Worm (Caenorhabditis elegans) whole organism, young adult: Measurements from ENCODE around the gene F39G3.2.

Experiments
- B0019.2 ChIP-seq: fragments of 200-800 bp; sonication (Bioruptor generic); conservative IDR thresholded peaks from 2 replicates; pipeline ENCODE4 v1.3.6; 2022; ENCODE audit warnings: missing genetic modification reagents, missing genetic modification characterization, missing compliant biosample characterization
- C17E4.6 ChIP-seq: fragments of 200-800 bp; sonication (Bioruptor generic); IDR thresholded peaks from 2 replicates; pipeline ENCODE4 v1.3.6; 2022; ENCODE audit warnings: missing genetic modification reagents, missing genetic modification characterization, missing compliant biosample characterization
- F10E7.11 ChIP-seq: sonication (generic microtip); optimal IDR thresholded peaks from 2 replicates; lab custom pipeline; 2017; ENCODE audit warnings: mild to moderate bottlenecking, missing genetic modification characterization, moderate library complexity, missing compliant biosample characterization
- F23B12.7 ChIP-seq: sonication (generic microtip); optimal IDR thresholded peaks from 2 replicates; lab custom pipeline; 2017; ENCODE audit warnings: missing genetic modification characterization, mild to moderate bottlenecking, missing compliant biosample characterization, antibody characterized with exemption, moderate library complexity; ENCODE audit not compliant: insufficient read depth
- F37B4.10 ChIP-seq: fragments of 200-800 bp; sonication (Bioruptor generic); IDR thresholded peaks from 2 replicates; pipeline ENCODE4 v1.3.6; 2022; ENCODE audit warnings: missing genetic modification characterization, missing compliant biosample characterization
- F49E8.2 ChIP-seq: sonication (generic microtip); optimal IDR thresholded peaks from 3 replicates; lab custom pipeline; 2017; ENCODE audit warnings: missing genetic modification characterization, mild to moderate bottlenecking, missing compliant biosample characterization, antibody characterized with exemption, moderate library complexity; ENCODE audit not compliant: insufficient read depth
- F52B5.7 ChIP-seq: sonication (generic microtip); optimal IDR thresholded peaks from 2 replicates; lab custom pipeline; 2016; ENCODE audit warnings: mild to moderate bottlenecking, missing genetic modification characterization, missing compliant biosample characterization
- F55B11.4 ChIP-seq: sonication (generic microtip); optimal IDR thresholded peaks from 2 replicates; lab custom pipeline; 2016; ENCODE audit warnings: missing compliant biosample characterization, missing genetic modification characterization, borderline replicate concordance; ENCODE audit not compliant: insufficient read depth
- Y53F4B.3 ChIP-seq: fragments of 200-800 bp; sonication (Bioruptor generic); IDR thresholded peaks from 2 replicates; pipeline ENCODE4 v1.3.6; 2022; ENCODE audit warnings: missing genetic modification reagents, missing genetic modification characterization, missing compliant biosample characterization
- Y53G8AR.9 ChIP-seq: fragments of 200-800 bp; sonication (Bioruptor generic); conservative IDR thresholded peaks from 2 replicates; pipeline ENCODE4 v1.3.6; 2022; ENCODE audit warnings: missing genetic modification reagents, missing genetic modification characterization, missing compliant biosample characterization
- Y95B8A.8 ChIP-seq: fragments of 200-800 bp; sonication (Bioruptor generic); IDR thresholded peaks from 2 replicates; pipeline ENCODE4 v1.3.6; 2022; ENCODE audit warnings: missing genetic modification reagents, missing genetic modification characterization, missing compliant biosample characterization
- ZK185.1 ChIP-seq: sonication (generic microtip); optimal IDR thresholded peaks from 2 replicates; lab custom pipeline; 2016; ENCODE audit warnings: mild to moderate bottlenecking, missing genetic modification characterization, missing compliant biosample characterization; ENCODE audit not compliant: poor library complexity, severe bottlenecking
- ama-1 ChIP-seq, 3 experiments: fragments of 150-350 bp in 1 of 3; sonication (generic microtip) in 2 of 3; optimal IDR thresholded peaks; 2 replicates each; lab custom pipeline; 2014 to 2018; ENCODE audit warnings: missing biosample characterization in 2 of 3, missing genetic modification characterization in 2 of 3, missing genetic modification reagents in 2 of 3
- aptf-2 ChIP-seq: fragments of 200-800 bp; sonication (Bioruptor generic); conservative IDR thresholded peaks from 2 replicates; pipeline ENCODE4 v1.3.6; 2022; ENCODE audit warnings: missing genetic modification reagents, missing genetic modification characterization, missing compliant biosample characterization
- atf-7 ChIP-seq: sonication (generic microtip); optimal IDR thresholded peaks from 2 replicates; lab custom pipeline; 2017; ENCODE audit warnings: mild to moderate bottlenecking, missing genetic modification characterization, missing compliant biosample characterization
- attf-5 ChIP-seq: fragments of 200-800 bp; sonication (Bioruptor generic); optimal IDR thresholded peaks from 2 replicates; lab custom pipeline; 2018; ENCODE audit warnings: mild to moderate bottlenecking, missing genetic modification characterization, missing compliant biosample characterization
- bed-2 ChIP-seq: fragments of 200-800 bp; sonication (Bioruptor generic); IDR thresholded peaks from 2 replicates; pipeline ENCODE4 v1.3.6; 2022; ENCODE audit warnings: missing genetic modification reagents, missing genetic modification characterization, missing compliant biosample characterization
- cebp-1 ChIP-seq, 2 experiments: fragments of 200-800 bp in 1 of 2; sonication (Bioruptor generic) in 1 of 2; sonication (generic microtip) in 1 of 2; IDR thresholded peaks in 1 of 2; optimal IDR thresholded peaks in 1 of 2; 2 replicates each; pipeline versions ENCODE4 v1.3.6 to Lab custom; 2017 to 2022; ENCODE audit warnings: missing compliant biosample characterization in 2 of 2, missing genetic modification characterization in 2 of 2, mild to moderate bottlenecking in 1 of 2, missing genetic modification reagents in 1 of 2, moderate library complexity in 1 of 2
- cebp-2 ChIP-seq: fragments of 200-800 bp; sonication (Bioruptor generic); IDR thresholded peaks from 2 replicates; pipeline ENCODE4 v1.3.6; 2022; ENCODE audit warnings: missing genetic modification characterization, missing compliant biosample characterization
- ceh-100 ChIP-seq: fragments of 200-800 bp; sonication (Bioruptor generic); IDR thresholded peaks from 2 replicates; pipeline ENCODE4 v1.3.6; 2022; ENCODE audit warnings: missing genetic modification reagents, missing genetic modification characterization, missing compliant biosample characterization
- ceh-27 ChIP-seq: fragments of 200-800 bp; sonication (Bioruptor generic); optimal IDR thresholded peaks from 2 replicates; lab custom pipeline; 2018; ENCODE audit warnings: mild to moderate bottlenecking, missing genetic modification characterization, moderate library complexity, missing compliant biosample characterization
- chd-7 ChIP-seq: sonication (generic microtip); optimal IDR thresholded peaks from 2 replicates; lab custom pipeline; 2016; ENCODE audit warnings: mild to moderate bottlenecking, missing genetic modification characterization, moderate library complexity, missing compliant biosample characterization
- dpff-1 ChIP-seq: sonication (generic microtip); optimal IDR thresholded peaks from 2 replicates; lab custom pipeline; 2017; ENCODE audit warnings: mild to moderate bottlenecking, missing genetic modification characterization, missing compliant biosample characterization
- dpl-1 ChIP-seq: fragments of 150-350 bp; optimal IDR thresholded peaks from 2 replicates; lab custom pipeline; 2014; ENCODE audit warnings: missing biosample characterization, missing genetic modification reagents, missing genetic modification characterization
- egrh-3 ChIP-seq: fragments of 200-800 bp; sonication (Bioruptor generic); IDR thresholded peaks from 2 replicates; pipeline ENCODE4 v1.3.6; 2022; ENCODE audit warnings: missing genetic modification reagents, missing genetic modification characterization, missing compliant biosample characterization
- ets-4 ChIP-seq: fragments of 200-800 bp; sonication (Bioruptor generic); optimal IDR thresholded peaks from 2 replicates; lab custom pipeline; 2018; ENCODE audit warnings: mild to moderate bottlenecking, missing genetic modification characterization, missing compliant biosample characterization
- him-1 ChIP-seq: sonication (generic microtip); optimal IDR thresholded peaks from 2 replicates; lab custom pipeline; 2016; ENCODE audit warnings: missing genotype, missing genetic modification reagents, missing genetic modification characterization, missing compliant biosample characterization
- hmg-20 ChIP-seq: fragments of 200-800 bp; sonication (Bioruptor generic); IDR thresholded peaks from 2 replicates; pipeline ENCODE4 v1.3.6; 2022; ENCODE audit warnings: missing genetic modification reagents, missing genetic modification characterization, missing compliant biosample characterization
- lin-40 ChIP-seq: sonication (generic microtip); optimal IDR thresholded peaks from 2 replicates; lab custom pipeline; 2016; ENCODE audit warnings: missing genetic modification characterization, mild to moderate bottlenecking, missing compliant biosample characterization, missing genotype, missing genetic modification reagents
- madf-3 ChIP-seq: fragments of 200-800 bp; sonication (Bioruptor generic); IDR thresholded peaks from 2 replicates; pipeline ENCODE4 v1.3.6; 2022; ENCODE audit warnings: missing genetic modification reagents, missing genetic modification characterization, missing compliant biosample characterization
- mes-4 ChIP-seq: sonication (generic microtip); optimal IDR thresholded peaks from 2 replicates; lab custom pipeline; 2016; ENCODE audit warnings: missing genotype, missing genetic modification characterization, missing compliant biosample characterization
- mxl-1 ChIP-seq: sonication (generic microtip); optimal IDR thresholded peaks from 2 replicates; lab custom pipeline; 2016; ENCODE audit warnings: missing genetic modification characterization, missing compliant biosample characterization
- nfyb-1 ChIP-seq: fragments of 200-800 bp; sonication (Bioruptor generic); IDR thresholded peaks from 2 replicates; pipeline ENCODE4 v1.3.6; 2022; ENCODE audit warnings: missing genetic modification reagents, missing genetic modification characterization, missing compliant biosample characterization
- rcor-1 ChIP-seq: fragments of 200-800 bp; sonication (Bioruptor generic); IDR thresholded peaks from 2 replicates; pipeline ENCODE4 v1.3.6; 2022; ENCODE audit warnings: missing genetic modification reagents, missing genetic modification characterization, missing compliant biosample characterization
- repo-1 ChIP-seq: sonication (generic microtip); optimal IDR thresholded peaks from 2 replicates; lab custom pipeline; 2017; ENCODE audit warnings: mild to moderate bottlenecking, missing genetic modification characterization, missing compliant biosample characterization
- sdz-38 ChIP-seq: sonication (generic microtip); optimal IDR thresholded peaks from 2 replicates; lab custom pipeline; 2016; ENCODE audit warnings: missing genotype, missing genetic modification characterization, missing compliant biosample characterization
- snpc-1.1 ChIP-seq: sonication (generic microtip); optimal IDR thresholded peaks from 2 replicates; lab custom pipeline; 2017; ENCODE audit warnings: missing genetic modification characterization, mild to moderate bottlenecking, missing compliant biosample characterization, antibody characterized with exemption, moderate library complexity, missing genotype, missing genetic modification reagents; ENCODE audit not compliant: insufficient read depth
- snpc-4 ChIP-seq, 5 experiments: fragments of 150-350 bp in 1 of 5; sonication (generic microtip) in 4 of 5; optimal IDR thresholded peaks; 2 replicates each; lab custom pipeline; 2014 to 2018; ENCODE audit warnings: missing genetic modification characterization in 5 of 5, missing biosample characterization in 3 of 5, antibody characterized with exemption in 2 of 5, mild to moderate bottlenecking in 2 of 5, missing compliant biosample characterization in 2 of 5, missing genotype in 2 of 5, moderate library complexity in 2 of 5, missing genetic modification reagents in 1 of 5
- somi-1 ChIP-seq: fragments of 200-800 bp; sonication (Bioruptor generic); optimal IDR thresholded peaks from 2 replicates; lab custom pipeline; 2018; ENCODE audit warnings: mild to moderate bottlenecking, missing genetic modification characterization, missing compliant biosample characterization
- tbx-9 ChIP-seq: sonication (generic microtip); optimal IDR thresholded peaks from 2 replicates; lab custom pipeline; 2016; ENCODE audit warnings: borderline replicate concordance, missing genetic modification characterization, inconsistent platforms, missing compliant biosample characterization
- tlf-1 ChIP-seq: fragments of 200-800 bp; sonication (Bioruptor generic); optimal IDR thresholded peaks from 2 replicates; lab custom pipeline; 2018; ENCODE audit warnings: mild to moderate bottlenecking, missing genetic modification characterization, missing compliant biosample characterization
- unc-130 ChIP-seq: sonication (generic microtip); optimal IDR thresholded peaks from 2 replicates; lab custom pipeline; 2016; ENCODE audit warnings: missing genetic modification reagents, missing genetic modification characterization, missing compliant biosample characterization
- unc-62 ChIP-seq: fragments of 150-350 bp; optimal IDR thresholded peaks from 2 replicates; lab custom pipeline; 2014; ENCODE audit warnings: missing biosample characterization, missing genetic modification reagents, missing genetic modification characterization
- zfh-2 ChIP-seq: fragments of 200-800 bp; sonication (Bioruptor generic); conservative IDR thresholded peaks from 2 replicates; pipeline ENCODE4 v1.3.6; 2022; ENCODE audit warnings: missing genetic modification reagents, missing genetic modification characterization, missing compliant biosample characterization
- zim-3 ChIP-seq: sonication (generic microtip); optimal IDR thresholded peaks from 2 replicates; lab custom pipeline; 2017; ENCODE audit warnings: mild to moderate bottlenecking, missing genetic modification characterization, moderate library complexity, missing compliant biosample characterization
- ztf-28 ChIP-seq: fragments of 200-800 bp; sonication (Bioruptor generic); IDR thresholded peaks from 2 replicates; pipeline ENCODE4 v1.3.6; 2022; ENCODE audit warnings: missing genetic modification reagents, missing genetic modification characterization, missing compliant biosample characterization

F39G3.2 gene

ce11 chrV:4754123-4754522, 16.5 kb downstream of the F39G3.2 start, which contains the start of gene hil-4 (continued):
- TF ChIP-seq aptf-2, result 0 out of 2 replicates have a peak, but pooled peaks have one; percentile 46
- no peak for TF ChIP-seq tlf-1
- TF ChIP-seq zfh-2 (GFP tag; lab: Robert Waterston, UW), result no peak
- no peak for TF ChIP-seq cebp-1 (GFP tag; IDR thresholded peaks at IDR 0.05; lab: Robert Waterston, UW)
- TF ChIP-seq cebp-1 (tag; optimal IDR thresholded peaks at IDR 0.05; lab: Kevin White, UChicago), result no peak
- peak; percentile 75; the same call in 1 of the 2 replicates for TF ChIP-seq Y95B8A.8
- no peak for TF ChIP-seq repo-1 (tag; lab: Kevin White, UChicago)
- no peak for TF ChIP-seq hmg-20 (GFP tag; lab: Robert Waterston, UW)
- TF ChIP-seq atf-7 (tag; lab: Kevin White, UChicago), result no peak
- TF ChIP-seq ets-4 (GFP tag; lab: Kevin White, UChicago), result no peak
- no peak for TF ChIP-seq somi-1 (GFP tag; lab: Kevin White, UChicago)
- no peak for TF ChIP-seq cebp-2 (GFP tag; lab: Robert Waterston, UW)
- TF ChIP-seq F55B11.4, result no peak
- no peak for TF ChIP-seq F37B4.10 (GFP tag; lab: Robert Waterston, UW)
- no peak for TF ChIP-seq ceh-100 (GFP tag; lab: Robert Waterston, UW)
- no peak for TF ChIP-seq attf-5 (GFP tag; lab: Kevin White, UChicago)
- TF ChIP-seq dpff-1 (tag; lab: Kevin White, UChicago), result no peak
- TF ChIP-seq unc-62, result no peak
- TF ChIP-seq snpc-4 (GFP tag; optimal IDR thresholded peaks at IDR 0.05; lab: Kevin White, UChicago), result no peak
- no peak for TF ChIP-seq snpc-4 (tag; optimal IDR thresholded peaks at IDR 0.05; lab: Kevin White, UChicago)
- peak; percentile 24 for TF ChIP-seq unc-130 (GFP tag; lab: Kevin White, UChicago)
- peak; percentile 47 for TF ChIP-seq rcor-1 (GFP tag; lab: Robert Waterston, UW)
- no peak for TF ChIP-seq ZK185.1
- TF ChIP-seq ztf-28 (GFP tag; lab: Robert Waterston, UW), result peak; percentile 84
- no peak for TF ChIP-seq zim-3 (tag; lab: Kevin White, UChicago)
- peak; percentile 21 for TF ChIP-seq ceh-27
- no peak for TF ChIP-seq chd-7
- no peak for TF ChIP-seq F10E7.11 (tag; lab: Kevin White, UChicago)
- TF ChIP-seq B0019.2 (GFP tag; lab: Robert Waterston, UW), result peak; percentile 45
- TF ChIP-seq Y53F4B.3, result no peak
- TF ChIP-seq lin-40 (tag; lab: Kevin White, UChicago), result no peak
- no peak for TF ChIP-seq F49E8.2 (tag; lab: Kevin White, UChicago)
- no peak for TF ChIP-seq mes-4 (tag; lab: Kevin White, UChicago)
- TF ChIP-seq dpl-1 (GFP tag; lab: Kevin White, UChicago), result peak; percentile 75
- TF ChIP-seq egrh-3, result 0 out of 2 replicates have a peak, but pooled peaks have one; percentile 17
- TF ChIP-seq F23B12.7 (tag; lab: Kevin White, UChicago), result no peak
- no peak for TF ChIP-seq snpc-1.1 (tag; lab: Kevin White, UChicago)
- no peak for TF ChIP-seq F52B5.7 (tag; lab: Kevin White, UChicago)
- peak; percentile 57; the same call in 1 of the 2 replicates for TF ChIP-seq C17E4.6 (GFP tag; lab: Robert Waterston, UW)
- no peak for TF ChIP-seq sdz-38 (tag; lab: Kevin White, UChicago)
- TF ChIP-seq him-1, result no peak
- no peak for TF ChIP-seq tbx-9 (tag; lab: Kevin White, UChicago)
- no peak for TF ChIP-seq Y53G8AR.9 (GFP tag; lab: Robert Waterston, UW)
- no peak for TF ChIP-seq nfyb-1
- no peak for TF ChIP-seq mxl-1 (tag; lab: Kevin White, UChicago)
- TF ChIP-seq ama-1 (optimal IDR thresholded peaks at IDR 0.05; lab: Kevin White, UChicago), result no peak
- no peak for TF ChIP-seq ama-1 (GFP tag; optimal IDR thresholded peaks at IDR 0.05; lab: Kevin White, UChicago)
- 0 out of 2 replicates have a peak, but pooled peaks have one; percentile 61 for TF ChIP-seq madf-3
- TF ChIP-seq bed-2 (GFP tag; lab: Robert Waterston, UW), result 0 out of 2 replicates have a peak, but pooled peaks have one; percentile 14
